Fruit fly (Drosophila melanogaster): Measurements from ENCODE around the gene CG34130.

Gene CG34130

dm6 chr3R:26181991-26182390 lies 7.8 kb downstream of the CG34130 start:
- no peak for TF ChIP-seq CTCF (optimal IDR thresholded peaks at IDR 0.05)

- no peak for TF ChIP-seq CG8478 (optimal IDR thresholded peaks at IDR 0.05)
- TF ChIP-seq CTCF (optimal IDR thresholded peaks at IDR 0.05), result no peak
These were observed 17.7 kb downstream of the CG34130 start for dm6 chr3R:26172040-26172439.

dm6 chr3R:26170644-26171043 lies 19.1 kb downstream of the CG34130 start, which contains the start of gene CG31323:
CG31323 (plus strand) TSS chr3R:26170847.
- no peak for TF ChIP-seq CG8478 (optimal IDR thresholded peaks at IDR 0.05)
- no peak for TF ChIP-seq CTCF (optimal IDR thresholded peaks at IDR 0.05)

All from S2 (cell line).